Worm (Caenorhabditis elegans) whole organism, mixed stage, embryonic: Measurements from ENCODE around the gene octr-1.

ENCODE experiments used
- M03D4.4 ChIP-seq: sonication (generic microtip); optimal IDR thresholded peaks from 2 replicates; lab custom pipeline; 2017; ENCODE audit warnings: mild to moderate bottlenecking, missing genetic modification characterization, missing compliant biosample characterization
- bed-3 ChIP-seq: fragments of 200-800 bp; sonication (Bioruptor generic); optimal IDR thresholded peaks from 3 replicates; lab custom pipeline; 2018; ENCODE audit warnings: mild to moderate bottlenecking, missing genetic modification characterization, moderate library complexity, missing compliant biosample characterization
- blmp-1 ChIP-seq: fragments of 150-350 bp; optimal IDR thresholded peaks from 2 replicates; lab custom pipeline; 2014; ENCODE audit warnings: missing biosample characterization, missing genetic modification characterization
- ceh-39 ChIP-seq: fragments of 150-350 bp; optimal IDR thresholded peaks from 2 replicates; lab custom pipeline; 2014; ENCODE audit warnings: missing biosample characterization, missing genetic modification characterization
- ceh-43 ChIP-seq: fragments of 200-800 bp; sonication (Bioruptor generic); optimal IDR thresholded peaks from 2 replicates; lab custom pipeline; 2018; ENCODE audit warnings: mild to moderate bottlenecking, missing genetic modification characterization, moderate library complexity, missing compliant biosample characterization
- ces-1 ChIP-seq: fragments of 150-350 bp; optimal IDR thresholded peaks from 2 replicates; lab custom pipeline; 2014; ENCODE audit warnings: missing biosample characterization, missing genetic modification reagents, missing genetic modification characterization
- cnd-1 ChIP-seq: fragments of 200-800 bp; sonication (Bioruptor generic); optimal IDR thresholded peaks from 2 replicates; lab custom pipeline; 2018; ENCODE audit warnings: mild to moderate bottlenecking, missing genetic modification characterization, missing compliant biosample characterization
- drap-1 ChIP-seq: fragments of 200-800 bp; sonication (Bioruptor generic); optimal IDR thresholded peaks from 3 replicates; lab custom pipeline; 2018; ENCODE audit warnings: mild to moderate bottlenecking, missing genetic modification characterization, missing compliant biosample characterization
- elt-1 ChIP-seq: sonication (generic microtip); optimal IDR thresholded peaks from 2 replicates; lab custom pipeline; 2017; ENCODE audit warnings: missing genetic modification characterization, mild to moderate bottlenecking, missing compliant biosample characterization, antibody characterized with exemption, moderate library complexity, borderline replicate concordance; ENCODE audit not compliant: insufficient read depth
- elt-3 ChIP-seq: fragments of 150-350 bp; optimal IDR thresholded peaks from 2 replicates; lab custom pipeline; 2014; ENCODE audit warnings: missing biosample characterization, missing genetic modification characterization
- ham-2 ChIP-seq: fragments of 200-800 bp; sonication (Bioruptor generic); optimal IDR thresholded peaks from 2 replicates; lab custom pipeline; 2018; ENCODE audit warnings: mild to moderate bottlenecking, missing genetic modification characterization, missing compliant biosample characterization
- hlh-1 ChIP-seq: fragments of 150-350 bp; optimal IDR thresholded peaks from 2 replicates; lab custom pipeline; 2014; ENCODE audit warnings: missing biosample characterization, missing genetic modification reagents, missing genetic modification characterization
- lin-13 ChIP-seq: fragments of 150-350 bp; optimal IDR thresholded peaks from 2 replicates; lab custom pipeline; 2014; ENCODE audit warnings: missing biosample characterization, missing genetic modification characterization
- lsy-2 ChIP-seq: fragments of 150-350 bp; optimal IDR thresholded peaks from 2 replicates; lab custom pipeline; 2014; ENCODE audit warnings: missing biosample characterization, missing genetic modification characterization
- mls-2 ChIP-seq: sonication (generic microtip); optimal IDR thresholded peaks from 2 replicates; lab custom pipeline; 2016; ENCODE audit warnings: mild to moderate bottlenecking, missing genetic modification characterization, moderate library complexity, missing compliant biosample characterization
- nhr-12 ChIP-seq: fragments of 150-350 bp; optimal IDR thresholded peaks from 2 replicates; lab custom pipeline; 2014; ENCODE audit warnings: missing biosample characterization, missing genetic modification characterization
- nhr-2 ChIP-seq: fragments of 150-350 bp; optimal IDR thresholded peaks from 2 replicates; lab custom pipeline; 2014; ENCODE audit warnings: missing biosample characterization, missing genetic modification characterization
- nhr-237 ChIP-seq: fragments of 150-350 bp; optimal IDR thresholded peaks from 2 replicates; lab custom pipeline; 2014; ENCODE audit warnings: missing biosample characterization, missing genetic modification characterization
- nhr-28 ChIP-seq: fragments of 150-350 bp; optimal IDR thresholded peaks from 2 replicates; lab custom pipeline; 2014; ENCODE audit warnings: missing biosample characterization, missing genetic modification characterization
- nhr-76 ChIP-seq: sonication (generic microtip); optimal IDR thresholded peaks from 2 replicates; lab custom pipeline; 2017; ENCODE audit warnings: missing biosample characterization, missing genetic modification characterization
- pha-4 ChIP-seq: fragments of 150-350 bp; optimal IDR thresholded peaks from 2 replicates; lab custom pipeline; 2018; ENCODE audit warnings: missing biosample characterization, missing genetic modification reagents, missing genetic modification characterization
- sem-2 ChIP-seq: fragments of 200-800 bp; sonication (Bioruptor generic); optimal IDR thresholded peaks from 2 replicates; lab custom pipeline; 2018; ENCODE audit warnings: mild to moderate bottlenecking, missing genetic modification characterization, missing compliant biosample characterization
- snpc-4 ChIP-seq: fragments of 150-350 bp; optimal IDR thresholded peaks from 2 replicates; lab custom pipeline; 2014; ENCODE audit warnings: missing biosample characterization, missing genetic modification characterization
- sptf-1 ChIP-seq: sonication (generic microtip); optimal IDR thresholded peaks from 2 replicates; lab custom pipeline; 2017; ENCODE audit warnings: mild to moderate bottlenecking, missing genetic modification characterization, moderate library complexity, missing compliant biosample characterization
- unc-120 ChIP-seq: sonication (generic microtip); optimal IDR thresholded peaks from 2 replicates; lab custom pipeline; 2017; ENCODE audit warnings: missing genetic modification characterization, missing compliant biosample characterization; ENCODE audit not compliant: poor library complexity, severe bottlenecking
- unc-39 ChIP-seq: fragments of 150-350 bp; optimal IDR thresholded peaks from 2 replicates; lab custom pipeline; 2014; ENCODE audit warnings: missing biosample characterization, missing genetic modification characterization
- unc-62 ChIP-seq: fragments of 150-350 bp; optimal IDR thresholded peaks from 2 replicates; lab custom pipeline; 2014; ENCODE audit warnings: missing biosample characterization, missing genetic modification reagents, missing genetic modification characterization
- zip-8 ChIP-seq: fragments of 150-350 bp; optimal IDR thresholded peaks from 2 replicates; lab custom pipeline; 2014; ENCODE audit warnings: missing biosample characterization, missing genetic modification characterization
- ztf-11 ChIP-seq: fragments of 150-350 bp; optimal IDR thresholded peaks from 2 replicates; lab custom pipeline; 2014; ENCODE audit warnings: missing biosample characterization, missing genetic modification characterization

octr-1 gene

DNA sequence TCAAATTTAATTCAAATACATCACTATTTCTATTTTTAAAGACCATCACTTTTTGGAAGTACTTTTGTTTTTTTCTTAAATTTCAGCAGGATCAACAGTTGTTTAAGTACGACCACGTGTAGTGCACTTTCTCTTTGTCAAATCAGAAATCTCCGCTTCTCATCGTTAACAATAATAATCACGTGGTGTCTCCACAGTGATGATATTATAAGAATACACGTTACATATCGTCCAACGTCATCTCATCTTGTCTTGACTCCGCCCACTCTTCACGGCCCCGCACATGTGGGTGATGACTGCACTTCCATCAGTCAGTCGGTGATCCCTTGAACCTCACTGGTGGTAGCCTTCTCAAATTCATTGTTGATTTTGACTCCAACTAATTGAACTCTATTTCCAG lies 18.9 kb upstream of the octr-1 start, which contains the start of gene argn-1:
TSS of gene argn-1 (plus strand) at position 83 of the 400 bp plus-strand sequence.
- TF ChIP-seq M03D4.4 (no peak), elt-3 (tag; lab: Kevin White, UChicago) (no peak)

DNA sequence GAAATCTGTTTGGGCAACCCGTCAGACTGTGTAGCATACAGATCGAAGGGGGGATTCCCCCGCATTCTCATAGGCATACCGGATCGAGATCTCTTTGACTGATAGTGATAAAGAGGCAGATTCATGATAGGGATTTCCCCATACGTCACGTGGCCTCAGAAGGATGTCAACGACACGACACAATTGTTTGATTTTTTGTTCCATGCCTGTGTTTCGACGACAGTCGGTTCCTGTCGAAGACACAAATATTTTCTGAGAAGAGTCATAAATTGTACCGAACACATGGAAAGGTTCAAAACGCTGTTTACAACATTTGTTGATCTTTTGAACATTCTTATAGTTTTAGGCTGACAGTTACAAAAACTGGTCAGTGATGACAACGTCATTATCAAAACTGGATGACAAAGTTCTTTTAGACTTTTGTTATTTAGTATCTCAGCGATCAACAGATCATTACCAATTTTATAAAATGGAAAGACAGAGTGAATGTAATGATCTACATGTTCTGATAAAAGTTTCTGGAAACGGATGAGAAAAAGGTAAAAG lies 17.4 kb upstream of the octr-1 start:
- no peak for TF ChIP-seq lin-13 (tag; lab: Kevin White, UChicago)

DNA sequence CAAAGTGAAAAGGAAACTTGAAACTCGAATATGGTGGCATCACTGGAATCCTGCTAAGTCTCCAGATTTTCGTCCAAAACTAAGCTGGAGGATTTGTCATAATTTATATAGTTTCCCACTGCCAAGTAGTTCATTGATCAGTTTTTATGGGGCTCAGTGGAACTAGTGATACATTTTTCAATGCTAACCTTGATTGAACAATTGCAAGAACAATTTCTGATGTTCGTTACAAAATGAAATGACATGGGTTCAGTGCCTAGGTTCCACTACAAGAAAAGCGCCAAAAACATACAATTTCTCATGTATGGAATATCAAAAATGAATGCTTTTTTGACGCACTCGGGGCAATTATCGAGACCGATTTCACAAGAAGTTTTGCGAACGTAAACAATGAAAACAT lies 10.7 kb upstream of the octr-1 start:
- TF ChIP-seq hlh-1, result no peak
- no peak for TF ChIP-seq pha-4

DNA sequence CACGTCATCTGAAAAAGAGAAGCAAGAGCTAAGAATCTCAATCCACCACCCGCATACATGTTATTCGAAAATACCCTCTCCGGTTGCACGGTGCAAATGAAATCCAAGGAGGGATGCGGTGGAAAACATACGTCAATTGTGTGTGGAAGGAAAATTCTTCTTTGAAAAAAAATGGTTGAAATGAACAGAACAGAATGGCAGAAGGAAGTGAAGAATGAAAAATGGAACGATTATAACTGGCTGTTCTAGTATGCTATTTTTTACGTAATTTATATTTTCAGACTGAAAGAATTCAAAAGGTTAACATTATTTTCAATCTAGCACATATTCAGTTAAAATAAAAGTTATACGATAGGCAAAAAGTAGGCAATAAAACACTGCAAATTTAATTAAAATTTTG lies 4.9 kb upstream of the octr-1 start:
- no peak for TF ChIP-seq nhr-28 (tag; lab: Kevin White, UChicago)
- no peak for TF ChIP-seq sptf-1
- TF ChIP-seq nhr-76 (tag; lab: Kevin White, UChicago), result no peak
- no peak for TF ChIP-seq nhr-2
- no peak for TF ChIP-seq nhr-237
- TF ChIP-seq lsy-2 (tag; lab: Kevin White, UChicago), result no peak
- no peak for TF ChIP-seq cnd-1 (tag; lab: Kevin White, UChicago)
- TF ChIP-seq sem-2 (GFP tag; lab: Kevin White, UChicago), result no peak

DNA sequence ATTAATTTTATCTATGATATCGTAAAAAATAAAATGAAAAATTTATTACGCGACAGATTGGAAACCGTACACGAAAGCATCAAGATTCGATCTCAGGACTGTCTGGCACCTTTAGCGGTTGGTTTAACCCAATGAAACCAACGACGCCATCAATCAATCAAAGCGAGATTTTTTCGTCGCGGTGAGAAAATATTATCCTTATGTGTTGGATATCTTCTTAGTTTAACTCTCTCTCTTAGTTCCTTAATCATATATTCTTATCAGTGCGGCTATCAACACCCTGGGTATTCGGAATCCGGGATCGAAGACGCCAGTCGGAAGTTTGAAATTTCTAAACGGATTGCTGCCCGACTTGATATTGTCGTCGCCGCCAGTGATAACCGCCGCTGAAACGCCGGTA lies 6.0 kb downstream of the octr-1 start:
- TF ChIP-seq bed-3 (no peak), ceh-39 (no peak), unc-39 (tag; lab: Kevin White, UChicago) (no peak), ham-2 (GFP tag; lab: Kevin White, UChicago) (no peak), ces-1 (no peak), nhr-28 (tag; lab: Kevin White, UChicago) (no peak), zip-8 (tag; lab: Kevin White, UChicago) (no peak), nhr-12 (no peak), blmp-1 (no peak), unc-120 (tag; lab: Kevin White, UChicago) (no peak)

DNA sequence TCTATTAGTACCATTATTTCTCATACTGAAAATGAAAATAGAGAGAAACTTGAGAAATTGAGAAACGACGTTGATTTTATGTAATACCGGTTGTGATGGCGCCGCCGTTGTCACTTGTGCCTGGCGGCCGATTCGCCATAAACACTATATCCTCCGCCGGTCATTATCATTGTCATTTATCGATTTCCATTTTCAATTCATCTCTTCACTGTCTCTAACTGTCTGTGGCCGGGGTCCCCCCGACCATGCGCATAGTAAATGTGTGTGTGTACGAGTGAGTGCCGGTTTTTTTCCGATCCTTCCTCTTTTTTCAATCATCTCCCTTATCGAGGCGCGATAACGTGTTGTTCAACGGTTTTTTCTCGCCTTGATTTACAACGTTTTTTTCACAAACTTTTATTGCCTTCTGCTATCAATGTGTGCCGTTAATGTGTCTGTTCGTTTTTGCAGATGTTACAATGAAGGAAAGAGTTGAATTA lies 7.7 kb downstream of the octr-1 start, which contains the start of gene F14D12.1:
TSS of gene F14D12.1 (plus strand) at position 429 of the 479 bp plus-strand sequence.
- TF ChIP-seq ceh-43 (GFP tag; lab: Kevin White, UChicago) (no peak), hlh-1 (no peak), pha-4 (no peak), bed-3 (no peak), cnd-1 (tag; lab: Kevin White, UChicago) (no peak), ces-1 (no peak), blmp-1 (no peak), nhr-76 (tag; lab: Kevin White, UChicago) (no peak), elt-3 (tag; lab: Kevin White, UChicago) (no peak), M03D4.4 (no peak), unc-62 (GFP tag; lab: Kevin White, UChicago) (no peak), snpc-4 (no peak)

DNA sequence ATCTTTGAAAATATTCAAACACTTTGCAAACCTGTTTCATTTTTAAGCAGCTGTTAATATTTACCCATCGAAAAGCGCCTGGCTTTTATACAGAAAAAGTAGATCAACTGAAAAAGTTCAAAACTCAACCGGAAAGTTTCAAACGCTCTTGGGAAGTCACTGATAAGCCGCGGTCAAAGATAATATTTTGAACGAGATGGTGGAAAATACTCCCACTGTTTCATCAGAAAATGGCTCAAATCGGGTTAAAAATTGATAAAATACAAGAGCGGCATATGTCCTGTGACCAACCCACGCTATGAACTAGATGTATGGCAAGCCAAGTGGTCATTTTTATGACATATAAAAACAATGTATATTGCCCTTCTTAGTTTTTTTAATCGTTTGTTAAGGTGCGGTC lies 11.8 kb downstream of the octr-1 start, which contains the start of gene sulp-2:
TSS of gene sulp-2 (minus strand) at position 107 of the 400 bp plus-strand sequence.
- TF ChIP-seq ztf-11 (no peak), mls-2 (tag; lab: Kevin White, UChicago) (no peak), pha-4 (no peak), unc-120 (tag; lab: Kevin White, UChicago) (no peak), elt-1 (tag; lab: Kevin White, UChicago) (no peak), nhr-237 (no peak), sptf-1 (no peak), nhr-28 (tag; lab: Kevin White, UChicago) (no peak), nhr-2 (no peak), hlh-1 (no peak), snpc-4 (no peak), nhr-12 (no peak), ham-2 (GFP tag; lab: Kevin White, UChicago) (no peak), unc-62 (GFP tag; lab: Kevin White, UChicago) (no peak), ceh-43 (GFP tag; lab: Kevin White, UChicago) (no peak), elt-3 (tag; lab: Kevin White, UChicago) (no peak), ces-1 (no peak), lsy-2 (tag; lab: Kevin White, UChicago) (no peak), drap-1 (no peak)
